Fruit fly (Drosophila melanogaster) whole organism, embryonic: ENCODE results near the gene CG12116.

ENCODE experiments used
- CG11093 ChIP-seq: fragments of 200-800 bp; sonication (Bioruptor generic); IDR thresholded peaks from 3 replicates; pipeline ENCODE4 v1.3.6; 2022; ENCODE audit warnings: missing biosample characterization, missing genetic modification characterization
- CG2202 ChIP-seq: fragments of 200-800 bp; sonication (Bioruptor generic); optimal IDR thresholded peaks from 2 replicates; lab custom pipeline; 2018; ENCODE audit warnings: missing biosample characterization, mild to moderate bottlenecking, missing genetic modification characterization
- HmgZ ChIP-seq: fragments of 200-800 bp; sonication (Bioruptor generic); optimal IDR thresholded peaks from 2 replicates; lab custom pipeline; 2018; ENCODE audit warnings: missing biosample characterization, mild to moderate bottlenecking, missing genetic modification characterization
- Opbp ChIP-seq: fragments of 200-800 bp; sonication (Bioruptor generic); IDR thresholded peaks from 3 replicates; pipeline ENCODE4 v1.3.6; 2022; ENCODE audit warnings: missing biosample characterization, missing genetic modification characterization; ENCODE audit not compliant: partially characterized antibody
- oc ChIP-seq: fragments of 200-800 bp; sonication (Bioruptor generic); optimal IDR thresholded peaks from 2 replicates; lab custom pipeline; 2018; ENCODE audit warnings: missing biosample characterization, mild to moderate bottlenecking, missing genetic modification characterization, moderate library complexity
- sens-2 ChIP-seq: fragments of 200-800 bp; sonication (Bioruptor generic); IDR thresholded peaks from 2 replicates; pipeline ENCODE4 v1.3.6; 2022; ENCODE audit warnings: missing biosample characterization, missing genetic modification characterization
- sisA ChIP-seq: fragments of 200-800 bp; sonication (Bioruptor generic); IDR thresholded peaks from 2 replicates; pipeline ENCODE4 v1.3.6; 2022; ENCODE audit warnings: missing biosample characterization, missing genetic modification characterization
- tgo ChIP-seq: fragments of 200-800 bp; sonication (Bioruptor generic); IDR thresholded peaks from 3 replicates; pipeline ENCODE4 v1.3.6; 2022; ENCODE audit warnings: missing biosample characterization, missing genetic modification characterization

DNA sequence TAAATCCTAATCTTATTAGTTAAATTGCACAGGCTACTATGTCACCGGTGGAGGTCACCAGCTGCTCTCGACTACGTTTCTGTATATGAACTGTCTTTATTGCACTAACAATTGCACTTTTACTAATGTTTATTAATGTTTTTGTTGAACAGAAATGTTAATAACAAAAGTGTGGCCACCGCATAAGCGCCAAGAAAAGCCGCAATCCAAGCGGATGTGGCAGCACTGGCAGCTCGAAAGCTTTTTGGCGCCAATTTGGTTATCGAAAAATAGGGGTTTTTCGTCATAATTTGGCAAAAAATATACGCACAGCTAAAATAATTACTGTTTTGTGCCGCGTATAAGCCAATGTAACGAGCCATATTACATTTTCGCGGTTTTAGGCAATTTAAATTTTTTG is 26.7 kb downstream of the CG12116 start, which contains the start of gene CG12123:
- TF ChIP-seq CG11093 (GFP tag; lab: Robert Waterston, UW) (no peak), HmgZ (tag; lab: Kevin White, UChicago) (no peak), tgo (GFP tag; lab: Robert Waterston, UW) (no peak), oc (tag; lab: Kevin White, UChicago) (no peak), Opbp (GFP tag; lab: Robert Waterston, UW) (no peak), CG2202 (no peak), sens-2 (GFP tag; lab: Robert Waterston, UW) (no peak), sisA (GFP tag; lab: Robert Waterston, UW) (no peak)
